Worm (Caenorhabditis elegans): ENCODE data around the gene fut-2.

- TF ChIP-seq nhr-28 (tag; optimal IDR thresholded peaks at IDR 0.05) (no peak), nhr-237 (tag; optimal IDR thresholded peaks at IDR 0.05) (no peak), lsy-2 (tag; optimal IDR thresholded peaks at IDR 0.05) (no peak), unc-62 (GFP tag; optimal IDR thresholded peaks at IDR 0.05) (no peak), nhr-12 (tag; optimal IDR thresholded peaks at IDR 0.05) (no peak), lin-13 (tag; optimal IDR thresholded peaks at IDR 0.05) (no peak), pha-4 (tag; optimal IDR thresholded peaks at IDR 0.05) (no peak), mep-1 (tag; optimal IDR thresholded peaks at IDR 0.05) (no peak), elt-3 (tag; optimal IDR thresholded peaks at IDR 0.05) (no peak), snpc-4 (tag; optimal IDR thresholded peaks at IDR 0.05) (no peak), blmp-1 (tag; optimal IDR thresholded peaks at IDR 0.05) (no peak), ham-2 (GFP tag; optimal IDR thresholded peaks at IDR 0.05) (no peak)
These were observed 46.2 kb upstream of the fut-2 start, which contains the start of gene nhr-37 for ce11 chrV:6621894-6622293.
